Fruit fly (Drosophila melanogaster) whole organism, pupa: ENCODE measurements around the gene Tomosyn.

Source experiments
- CG10348 ChIP-seq: fragments of 200-800 bp; sonication (Bioruptor generic); IDR thresholded peaks from 2 replicates; pipeline ENCODE4 v1.3.6; 2022; ENCODE audit warnings: missing biosample characterization, missing genetic modification characterization
- CG13204 ChIP-seq: fragments of 200-800 bp; sonication (Bioruptor generic); optimal IDR thresholded peaks from 2 replicates; lab custom pipeline; 2018; ENCODE audit warnings: missing biosample characterization, mild to moderate bottlenecking, missing genetic modification characterization, moderate library complexity
- CG34367 ChIP-seq: fragments of 200-800 bp; sonication (Bioruptor generic); optimal IDR thresholded peaks from 2 replicates; lab custom pipeline; 2018; ENCODE audit warnings: missing biosample characterization, mild to moderate bottlenecking, missing genetic modification characterization
- CG4496 ChIP-seq: fragments of 200-800 bp; sonication (Bioruptor generic); IDR thresholded peaks from 3 replicates; pipeline ENCODE4 v1.3.6; 2022; ENCODE audit warnings: missing biosample characterization, missing genetic modification characterization
- CG8301 ChIP-seq: fragments of 200-800 bp; sonication (Bioruptor generic); optimal IDR thresholded peaks from 2 replicates; lab custom pipeline; 2018; ENCODE audit warnings: missing biosample characterization, mild to moderate bottlenecking, missing genetic modification characterization
- CG9948 ChIP-seq: fragments of 200-800 bp; sonication (Bioruptor generic); optimal IDR thresholded peaks from 2 replicates; lab custom pipeline; 2018; ENCODE audit warnings: missing biosample characterization, mild to moderate bottlenecking, missing genetic modification characterization, moderate library complexity
- Ets98B ChIP-seq: fragments of 200-800 bp; sonication (Bioruptor generic); IDR thresholded peaks from 2 replicates; pipeline ENCODE4 v1.3.6; 2022; ENCODE audit warnings: missing biosample characterization, missing genetic modification characterization
- Snoo ChIP-seq: fragments of 200-800 bp; sonication (Bioruptor generic); optimal IDR thresholded peaks from 3 replicates; lab custom pipeline; 2017; ENCODE audit warnings: missing biosample characterization, mild to moderate bottlenecking, missing genetic modification characterization, inconsistent platforms
- fd96Ca ChIP-seq: fragments of 200-800 bp; sonication (Bioruptor generic); IDR thresholded peaks from 3 replicates; pipeline ENCODE4 v1.3.6; 2022; ENCODE audit warnings: missing biosample characterization, missing genetic modification characterization
- gl ChIP-seq: fragments of 200-800 bp; sonication (Bioruptor generic); optimal IDR thresholded peaks from 2 replicates; lab custom pipeline; 2018; ENCODE audit warnings: missing biosample characterization, mild to moderate bottlenecking, missing genetic modification characterization
- rn ChIP-seq: fragments of 200-800 bp; sonication (Bioruptor generic); IDR thresholded peaks from 2 replicates; pipeline ENCODE4 v1.3.6; 2022; ENCODE audit warnings: missing biosample characterization, missing genetic modification characterization

DNA sequence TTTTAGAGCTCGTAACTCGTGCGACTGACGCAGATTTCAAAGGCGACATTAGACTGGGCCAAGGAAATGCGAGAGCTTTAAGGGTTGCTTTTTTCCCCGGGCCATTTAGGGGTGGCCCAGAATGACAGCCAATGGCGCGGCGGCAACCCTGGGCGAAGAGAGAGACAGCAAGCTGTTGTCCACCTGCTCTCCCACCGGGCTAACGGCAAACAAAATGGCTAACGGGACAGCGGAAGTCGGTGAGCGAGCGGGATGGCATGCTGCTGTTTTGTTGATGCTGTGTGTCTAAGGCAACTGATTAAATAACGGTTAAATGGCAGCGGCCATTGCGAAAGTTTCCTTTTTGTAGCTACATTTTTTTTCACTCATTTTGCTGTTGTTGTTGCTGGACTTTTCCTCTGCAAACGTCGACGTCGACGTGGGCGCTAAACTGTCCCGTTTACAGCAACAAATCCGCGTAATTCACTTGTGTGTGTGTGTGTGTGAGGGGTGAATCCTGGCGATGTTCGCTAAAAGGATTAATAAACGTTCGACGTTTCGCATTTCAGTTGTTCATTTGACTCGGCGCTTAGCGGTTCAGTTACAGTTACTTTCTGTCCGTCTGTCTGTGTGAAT, 15.5 kb upstream of the Tomosyn start, which contains the start of gene CG11085:
- TF ChIP-seq CG13204 (GFP tag; lab: Kevin White, UChicago) (no peak), Ets98B (GFP tag; lab: Robert Waterston, UW) (no peak), CG9948 (tag; lab: Kevin White, UChicago) (no peak), rn (no peak), gl (tag; lab: Kevin White, UChicago) (no peak), CG10348 (GFP tag; lab: Robert Waterston, UW) (no peak), fd96Ca (GFP tag; lab: Robert Waterston, UW) (no peak), CG8301 (tag; lab: Kevin White, UChicago) (no peak), CG34367 (tag; lab: Kevin White, UChicago) (no peak), Snoo (tag; lab: Kevin White, UChicago) (no peak), CG4496 (GFP tag; lab: Robert Waterston, UW) (no peak)
